Worm (Caenorhabditis elegans) whole organism, young adult: ENCODE results near the gene glb-2.

Experiments
- B0336.3 ChIP-seq: fragments of 200-800 bp; sonication (Bioruptor generic); IDR thresholded peaks from 2 replicates; pipeline ENCODE4 v1.3.6; 2022; ENCODE audit warnings: missing genetic modification characterization, missing compliant biosample characterization
- F57A8.1 ChIP-seq: fragments of 200-800 bp; sonication (Bioruptor generic); optimal IDR thresholded peaks from 2 replicates; lab custom pipeline; 2018; ENCODE audit warnings: mild to moderate bottlenecking, missing genetic modification characterization, moderate library complexity, missing compliant biosample characterization
- F57C9.4 ChIP-seq: sonication (generic microtip); optimal IDR thresholded peaks from 2 replicates; lab custom pipeline; 2017; ENCODE audit warnings: mild to moderate bottlenecking, missing genetic modification characterization, missing compliant biosample characterization
- K11D2.4 ChIP-seq: fragments of 200-800 bp; sonication (Bioruptor generic); IDR thresholded peaks from 2 replicates; pipeline ENCODE4 v1.3.6; 2022; ENCODE audit warnings: missing genetic modification reagents, missing genetic modification characterization, missing compliant biosample characterization
- T07F8.4 ChIP-seq: sonication (generic microtip); optimal IDR thresholded peaks from 2 replicates; lab custom pipeline; 2016; ENCODE audit warnings: mild to moderate bottlenecking, missing genetic modification characterization, moderate library complexity, missing compliant biosample characterization
- Y79H2A.3 ChIP-seq: fragments of 200-800 bp; sonication (Bioruptor generic); conservative IDR thresholded peaks from 2 replicates; pipeline ENCODE4 v1.3.6; 2022; ENCODE audit warnings: missing genetic modification reagents, missing genetic modification characterization, missing compliant biosample characterization
- atf-7 ChIP-seq: sonication (generic microtip); optimal IDR thresholded peaks from 2 replicates; lab custom pipeline; 2017; ENCODE audit warnings: mild to moderate bottlenecking, missing genetic modification characterization, missing compliant biosample characterization
- attf-3 ChIP-seq: fragments of 200-800 bp; sonication (Bioruptor generic); conservative IDR thresholded peaks from 2 replicates; pipeline ENCODE4 v1.3.6; 2022; ENCODE audit warnings: missing genetic modification reagents, missing genetic modification characterization, missing compliant biosample characterization
- ceh-27 ChIP-seq: fragments of 200-800 bp; sonication (Bioruptor generic); optimal IDR thresholded peaks from 2 replicates; lab custom pipeline; 2018; ENCODE audit warnings: mild to moderate bottlenecking, missing genetic modification characterization, moderate library complexity, missing compliant biosample characterization
- ceh-58 ChIP-seq: fragments of 200-800 bp; sonication (Bioruptor generic); IDR thresholded peaks from 2 replicates; pipeline ENCODE4 v1.3.6; 2022; ENCODE audit warnings: missing genetic modification characterization, missing compliant biosample characterization
- ceh-79 ChIP-seq: sonication (generic microtip); optimal IDR thresholded peaks from 2 replicates; lab custom pipeline; 2017; ENCODE audit warnings: mild to moderate bottlenecking, missing genetic modification characterization, missing compliant biosample characterization
- chd-7 ChIP-seq: sonication (generic microtip); optimal IDR thresholded peaks from 2 replicates; lab custom pipeline; 2016; ENCODE audit warnings: mild to moderate bottlenecking, missing genetic modification characterization, moderate library complexity, missing compliant biosample characterization
- dox-1 ChIP-seq: fragments of 200-800 bp; sonication (Bioruptor generic); IDR thresholded peaks from 2 replicates; pipeline ENCODE4 v1.3.6; 2022; ENCODE audit warnings: missing genetic modification reagents, missing genetic modification characterization, missing compliant biosample characterization
- dpl-1 ChIP-seq: fragments of 150-350 bp; optimal IDR thresholded peaks from 2 replicates; lab custom pipeline; 2014; ENCODE audit warnings: missing biosample characterization, missing genetic modification reagents, missing genetic modification characterization
- egl-18 ChIP-seq: fragments of 200-800 bp; sonication (Bioruptor generic); IDR thresholded peaks from 2 replicates; pipeline ENCODE4 v1.3.6; 2022; ENCODE audit warnings: missing genetic modification reagents, missing genetic modification characterization, missing compliant biosample characterization
- egl-44 ChIP-seq: fragments of 200-800 bp; sonication (Bioruptor generic); IDR thresholded peaks from 2 replicates; pipeline ENCODE4 v1.3.6; 2022; ENCODE audit warnings: missing genetic modification reagents, missing genetic modification characterization, missing compliant biosample characterization
- egrh-3 ChIP-seq: fragments of 200-800 bp; sonication (Bioruptor generic); IDR thresholded peaks from 2 replicates; pipeline ENCODE4 v1.3.6; 2022; ENCODE audit warnings: missing genetic modification reagents, missing genetic modification characterization, missing compliant biosample characterization
- hrde-1 ChIP-seq: sonication (generic microtip); optimal IDR thresholded peaks from 2 replicates; lab custom pipeline; 2016; ENCODE audit warnings: missing genetic modification characterization, mild to moderate bottlenecking, missing compliant biosample characterization, moderate library complexity, missing genotype, missing genetic modification reagents, borderline replicate concordance
- hsf-1 ChIP-seq: fragments of 200-800 bp; sonication (Bioruptor generic); IDR thresholded peaks from 2 replicates; pipeline ENCODE4 v1.3.6; 2022; ENCODE audit warnings: missing genetic modification reagents, missing genetic modification characterization, missing compliant biosample characterization
- lin-26 ChIP-seq: fragments of 200-800 bp; sonication (Bioruptor generic); IDR thresholded peaks from 2 replicates; pipeline ENCODE4 v1.3.6; 2022; ENCODE audit warnings: missing genetic modification reagents, missing genetic modification characterization, missing compliant biosample characterization
- lin-54 ChIP-seq: fragments of 200-800 bp; sonication (Bioruptor generic); optimal IDR thresholded peaks from 2 replicates; lab custom pipeline; 2018; ENCODE audit warnings: mild to moderate bottlenecking, missing genetic modification characterization, missing compliant biosample characterization
- lsy-27 ChIP-seq: sonication (generic microtip); optimal IDR thresholded peaks from 2 replicates; lab custom pipeline; 2017; ENCODE audit warnings: missing genetic modification characterization, mild to moderate bottlenecking, missing compliant biosample characterization, antibody characterized with exemption, missing genotype, borderline replicate concordance; ENCODE audit not compliant: insufficient read depth
- madf-3 ChIP-seq: fragments of 200-800 bp; sonication (Bioruptor generic); IDR thresholded peaks from 2 replicates; pipeline ENCODE4 v1.3.6; 2022; ENCODE audit warnings: missing genetic modification reagents, missing genetic modification characterization, missing compliant biosample characterization
- madf-6 ChIP-seq: fragments of 200-800 bp; sonication (Bioruptor generic); IDR thresholded peaks from 2 replicates; pipeline ENCODE4 v1.3.6; 2022; ENCODE audit warnings: missing genetic modification reagents, missing genetic modification characterization, missing compliant biosample characterization
- mcd-1 ChIP-seq: fragments of 200-800 bp; sonication (Bioruptor generic); IDR thresholded peaks from 2 replicates; pipeline ENCODE4 v1.3.6; 2022; ENCODE audit warnings: missing genetic modification reagents, missing genetic modification characterization, missing compliant biosample characterization
- pha-4 ChIP-seq: fragments of 150-350 bp; sonication (generic microtip); optimal IDR thresholded peaks from 2 replicates; lab custom pipeline; 2014; ENCODE audit warnings: missing biosample characterization, missing genetic modification reagents, missing genetic modification characterization
- rec-8 ChIP-seq, 2 experiments: sonication (generic microtip); optimal IDR thresholded peaks; 2 replicates each; lab custom pipeline; 2016; ENCODE audit warnings: mild to moderate bottlenecking in 2 of 2, missing genetic modification characterization in 2 of 2, missing genetic modification reagents in 2 of 2, missing genotype in 2 of 2, missing biosample characterization in 1 of 2, missing compliant biosample characterization in 1 of 2, moderate library complexity in 1 of 2
- repo-1 ChIP-seq: sonication (generic microtip); optimal IDR thresholded peaks from 2 replicates; lab custom pipeline; 2017; ENCODE audit warnings: mild to moderate bottlenecking, missing genetic modification characterization, missing compliant biosample characterization
- snpc-1.3 ChIP-seq: sonication (generic microtip); optimal IDR thresholded peaks from 2 replicates; lab custom pipeline; 2017; ENCODE audit warnings: missing genetic modification characterization, mild to moderate bottlenecking, missing compliant biosample characterization, antibody characterized with exemption, moderate library complexity, missing genotype, missing genetic modification reagents; ENCODE audit not compliant: insufficient read depth
- snpc-4 ChIP-seq, 5 experiments: fragments of 150-350 bp in 1 of 5; sonication (generic microtip) in 4 of 5; optimal IDR thresholded peaks; 2 replicates each; lab custom pipeline; 2014 to 2018; ENCODE audit warnings: missing genetic modification characterization in 5 of 5, missing biosample characterization in 3 of 5, antibody characterized with exemption in 2 of 5, mild to moderate bottlenecking in 2 of 5, missing compliant biosample characterization in 2 of 5, missing genotype in 2 of 5, moderate library complexity in 2 of 5, missing genetic modification reagents in 1 of 5
- tbp1 ChIP-seq: fragments of 200-800 bp; sonication (Bioruptor generic); optimal IDR thresholded peaks from 2 replicates; lab custom pipeline; 2018; ENCODE audit warnings: mild to moderate bottlenecking, missing genetic modification characterization, missing compliant biosample characterization
- xnd-1 ChIP-seq: sonication (generic microtip); optimal IDR thresholded peaks from 2 replicates; lab custom pipeline; 2016; ENCODE audit warnings: missing genotype, missing genetic modification reagents, missing genetic modification characterization, missing compliant biosample characterization
- ztf-28 ChIP-seq: fragments of 200-800 bp; sonication (Bioruptor generic); IDR thresholded peaks from 2 replicates; pipeline ENCODE4 v1.3.6; 2022; ENCODE audit warnings: missing genetic modification reagents, missing genetic modification characterization, missing compliant biosample characterization
- ztf-3 ChIP-seq: fragments of 200-800 bp; sonication (Bioruptor generic); optimal IDR thresholded peaks from 2 replicates; lab custom pipeline; 2018; ENCODE audit warnings: mild to moderate bottlenecking, missing genetic modification characterization, missing compliant biosample characterization

The glb-2 gene

ce11 chrIV:7294121-7294520 lies 31.1 kb upstream of the glb-2 start, which contains the start of gene F42C5.5:
Gene F42C5.5 (minus strand): TSS chrIV:7294221.
- TF ChIP-seq tbp1 (GFP tag; lab: Kevin White, UChicago) (no peak), ztf-3 (GFP tag; lab: Kevin White, UChicago) (no peak), egl-18 (GFP tag; lab: Robert Waterston, UW) (no peak), dpl-1 (no peak), lin-26 (GFP tag; lab: Robert Waterston, UW) (no peak), F57A8.1 (no peak), K11D2.4 (GFP tag; lab: Robert Waterston, UW) (no peak), xnd-1 (tag; lab: Kevin White, UChicago) (no peak), F57C9.4 (tag; lab: Kevin White, UChicago) (no peak), snpc-1.3 (no peak), repo-1 (tag; lab: Kevin White, UChicago) (no peak), lin-54 (no peak), rec-8 (tag; optimal IDR thresholded peaks at IDR 0.05; lab: Kevin White, UChicago) (no peak), T07F8.4 (tag; lab: Kevin White, UChicago) (no peak), chd-7 (tag; lab: Kevin White, UChicago) (no peak), madf-3 (GFP tag; lab: Robert Waterston, UW) (no peak), ceh-27 (GFP tag; lab: Kevin White, UChicago) (no peak), ztf-28 (GFP tag; lab: Robert Waterston, UW) (no peak), hsf-1 (GFP tag; lab: Robert Waterston, UW) (no peak)

- TF ChIP-seq hrde-1 = no peak
Measured at ce11 chrIV:7291957-7292356, 28.9 kb upstream of the glb-2 start, which contains the start of gene F42C5.4. Gene F42C5.4 (minus strand): TSS chrIV:7292127.

ce11 chrIV:7291066-7291465 lies 28.0 kb upstream of the glb-2 start:
- TF ChIP-seq egrh-3 (GFP tag; lab: Robert Waterston, UW) = no peak

- TF ChIP-seq snpc-4 (GFP tag; optimal IDR thresholded peaks at IDR 0.05; lab: Kevin White, UChicago) (no peak), snpc-4 (tag; optimal IDR thresholded peaks at IDR 0.05; lab: Kevin White, UChicago) (no peak), lin-26 (GFP tag; lab: Robert Waterston, UW) (no peak), egl-44 (GFP tag; lab: Robert Waterston, UW) (no peak), pha-4 (tag; lab: Kevin White, UChicago) (no peak), atf-7 (tag; lab: Kevin White, UChicago) (no peak), lsy-27 (no peak), mcd-1 (GFP tag; lab: Robert Waterston, UW) (no peak), B0336.3 (GFP tag; lab: Robert Waterston, UW) (no peak)
Measured at ce11 chrIV:7287474-7287873, 24.4 kb upstream of the glb-2 start, which contains the start of gene F42C5.3. Gene F42C5.3 (minus strand): TSS chrIV:7287574.

ce11 chrIV:7285839-7286238 lies 22.8 kb upstream of the glb-2 start, which contains the start of gene C06E4.8:
Gene C06E4.8 (minus strand): TSS chrIV:7285875.
- TF ChIP-seq dox-1 (no peak), snpc-1.3 (no peak), ceh-58 (GFP tag; lab: Robert Waterston, UW) (no peak), attf-3 (no peak), ceh-79 (tag; lab: Kevin White, UChicago) (no peak), madf-6 (GFP tag; lab: Robert Waterston, UW) (no peak), Y79H2A.3 (GFP tag; lab: Robert Waterston, UW) (no peak)
